Worm (Caenorhabditis elegans) whole organism, young adult: Measurements from ENCODE around the gene C29A12.6.

Experiments
- B0019.2 ChIP-seq: fragments of 200-800 bp; sonication (Bioruptor generic); conservative IDR thresholded peaks from 2 replicates; pipeline ENCODE4 v1.3.6; 2022; ENCODE audit warnings: missing genetic modification reagents, missing genetic modification characterization, missing compliant biosample characterization
- Y95B8A.8 ChIP-seq: fragments of 200-800 bp; sonication (Bioruptor generic); IDR thresholded peaks from 2 replicates; pipeline ENCODE4 v1.3.6; 2022; ENCODE audit warnings: missing genetic modification reagents, missing genetic modification characterization, missing compliant biosample characterization
- lsl-1 ChIP-seq: fragments of 200-800 bp; sonication (Bioruptor generic); optimal IDR thresholded peaks from 2 replicates; lab custom pipeline; 2018; ENCODE audit warnings: mild to moderate bottlenecking, missing genetic modification characterization, moderate library complexity, missing compliant biosample characterization
- nfyb-1 ChIP-seq: fragments of 200-800 bp; sonication (Bioruptor generic); IDR thresholded peaks from 2 replicates; pipeline ENCODE4 v1.3.6; 2022; ENCODE audit warnings: missing genetic modification reagents, missing genetic modification characterization, missing compliant biosample characterization
- nhr-80 ChIP-seq: sonication (generic microtip); optimal IDR thresholded peaks from 2 replicates; lab custom pipeline; 2016; ENCODE audit warnings: missing genetic modification characterization, missing compliant biosample characterization
- tbx-9 ChIP-seq: sonication (generic microtip); optimal IDR thresholded peaks from 2 replicates; lab custom pipeline; 2016; ENCODE audit warnings: borderline replicate concordance, missing genetic modification characterization, inconsistent platforms, missing compliant biosample characterization

ce11 chrV:10846893-10847292, at the start of gene C29A12.6:
- no peak for TF ChIP-seq nhr-80 (tag; lab: Kevin White, UChicago)
- no peak for TF ChIP-seq Y95B8A.8 (GFP tag; lab: Robert Waterston, UW)
- TF ChIP-seq nfyb-1 (GFP tag; lab: Robert Waterston, UW) = no peak
- TF ChIP-seq B0019.2 (GFP tag; lab: Robert Waterston, UW) = no peak
- no peak for TF ChIP-seq tbx-9 (tag; lab: Kevin White, UChicago)
- TF ChIP-seq lsl-1 = no peak
